Worm (Caenorhabditis elegans) whole organism, midembryonic: Measurements from ENCODE around the gene zer-1.

Source experiments
- cog-1 ChIP-seq: sonication (generic microtip); optimal IDR thresholded peaks from 2 replicates; lab custom pipeline; 2016; ENCODE audit warnings: missing genetic modification characterization, missing compliant biosample characterization
- klf-2 ChIP-seq: fragments of 200-800 bp; sonication (Bioruptor generic); conservative IDR thresholded peaks from 2 replicates; pipeline ENCODE4 v1.3.6; 2022; ENCODE audit warnings: missing genetic modification reagents, missing genetic modification characterization, missing compliant biosample characterization
- ref-1 ChIP-seq: fragments of 200-800 bp; sonication (Bioruptor generic); conservative IDR thresholded peaks from 2 replicates; pipeline ENCODE4 v1.3.6; 2022; ENCODE audit warnings: missing genetic modification reagents, missing genetic modification characterization, missing compliant biosample characterization
- ztf-29 ChIP-seq: fragments of 200-800 bp; sonication (Bioruptor generic); IDR thresholded peaks from 2 replicates; pipeline ENCODE4 v1.3.6; 2022; ENCODE audit warnings: missing genetic modification reagents, missing genetic modification characterization, missing compliant biosample characterization

DNA sequence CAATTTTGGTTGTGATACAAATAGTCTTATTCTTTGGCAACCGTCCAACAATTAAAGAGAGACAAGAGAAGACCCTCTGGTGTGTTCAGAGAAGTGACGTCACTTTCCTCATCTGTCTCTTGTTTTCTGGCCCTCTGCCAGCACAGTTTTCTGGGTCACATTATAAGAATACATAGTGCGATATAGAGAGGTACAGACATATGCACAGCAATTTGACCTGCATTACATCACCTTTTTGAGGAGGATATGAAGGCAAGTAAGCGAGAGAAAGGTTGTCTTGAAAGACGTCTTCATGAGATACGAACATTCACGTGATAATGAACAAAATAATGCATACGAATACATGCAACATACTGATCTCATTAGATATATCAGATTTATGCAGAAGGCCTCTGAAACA, 16.0 kb downstream of the zer-1 start:
- no peak for TF ChIP-seq cog-1
- no peak for TF ChIP-seq ref-1 (GFP tag; lab: Robert Waterston, UW)
- no peak for TF ChIP-seq klf-2 (GFP tag; lab: Robert Waterston, UW)
- TF ChIP-seq ztf-29 (GFP tag; lab: Robert Waterston, UW), result no peak
